Worm (Caenorhabditis elegans): ENCODE data around the gene R105.1.

ce11 chrIV:4585991-4586390, 47.5 kb upstream of the R105.1 start:
- TF ChIP-seq unc-120 (tag; optimal IDR thresholded peaks at IDR 0.05; ENCODE audit: poor library complexity, severe bottlenecking) (no peak), mab-5 (tag; optimal IDR thresholded peaks at IDR 0.05) (no peak), ztf-11 (tag; optimal IDR thresholded peaks at IDR 0.05) (no peak), zip-8 (tag; optimal IDR thresholded peaks at IDR 0.05) (no peak), unc-39 (tag; optimal IDR thresholded peaks at IDR 0.05) (no peak), lsy-2 (tag; optimal IDR thresholded peaks at IDR 0.05) (no peak), ceh-39 (tag; optimal IDR thresholded peaks at IDR 0.05) (no peak), drap-1 (GFP tag; optimal IDR thresholded peaks at IDR 0.05) (no peak), sptf-1 (tag; optimal IDR thresholded peaks at IDR 0.05) (no peak), unc-62 (GFP tag; optimal IDR thresholded peaks at IDR 0.05) (no peak), nhr-12 (tag; optimal IDR thresholded peaks at IDR 0.05) (no peak), snpc-4 (tag; optimal IDR thresholded peaks at IDR 0.05) (no peak), nhr-76 (tag; optimal IDR thresholded peaks at IDR 0.05) (no peak)

Data from whole organism, mixed stage, embryonic.